Worm (Caenorhabditis elegans): Measurements from ENCODE around the gene spdl-1.

Gene spdl-1

DNA sequence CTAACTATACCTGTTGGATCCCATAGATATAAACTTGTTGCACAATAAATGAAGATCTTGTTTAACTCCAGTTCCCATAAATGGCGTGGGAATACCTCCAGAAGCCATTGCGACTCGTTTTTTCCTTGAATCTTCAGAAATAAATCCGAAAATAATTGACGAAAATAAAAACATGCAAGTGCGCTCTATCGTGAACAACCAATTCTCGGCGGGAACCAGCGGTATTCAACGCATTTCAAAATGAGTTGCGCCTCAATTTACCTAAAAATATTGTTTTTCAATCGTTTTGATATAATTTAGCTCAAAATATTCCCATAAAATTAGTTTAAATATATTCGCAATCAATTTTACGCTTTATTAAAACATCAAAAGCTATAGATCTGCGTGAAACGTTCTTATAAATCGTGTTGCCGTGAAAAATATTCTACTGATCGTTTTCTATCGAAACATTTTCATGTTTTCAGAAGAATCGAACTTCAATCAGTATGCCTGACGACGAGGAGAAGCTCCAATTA is at the start of gene spdl-1, which contains the start of gene snpc-1.1:
Gene spdl-1, plus strand, starts transcription at position 465 of the 515 bp plus-strand sequence.
Gene snpc-1.1, minus strand, starts transcription at position 200 of the 515 bp plus-strand sequence.
- no peak for TF ChIP-seq unc-62 (GFP tag; optimal IDR thresholded peaks at IDR 0.05)

ce11 chrII:7736725-7737124 is 44.6 kb upstream of the spdl-1 start:
- TF ChIP-seq unc-62 (GFP tag; optimal IDR thresholded peaks at IDR 0.05) = no peak

DNA sequence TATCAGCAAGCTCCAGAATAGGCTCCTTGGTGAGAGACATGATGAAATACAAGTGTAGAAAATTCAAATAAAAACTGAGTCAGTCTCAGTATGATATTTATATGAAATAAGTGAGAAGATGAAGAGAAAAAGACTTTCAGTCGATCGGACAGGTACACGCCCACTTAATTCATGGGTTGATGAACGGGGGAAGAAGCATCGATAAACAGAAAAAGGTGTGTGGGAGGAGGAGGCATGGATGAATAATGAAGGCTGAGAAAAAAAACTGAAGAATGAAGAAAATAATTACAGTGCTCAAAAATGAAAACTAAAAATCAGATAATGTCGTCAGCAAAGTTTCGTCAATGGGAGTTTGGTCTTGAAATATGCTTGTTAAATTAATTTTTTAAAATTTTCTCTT is 27.9 kb upstream of the spdl-1 start, which contains the start of gene trx-1:
Gene trx-1, minus strand, starts transcription at position 101 of the 400 bp plus-strand sequence.
- TF ChIP-seq unc-62 (GFP tag; optimal IDR thresholded peaks at IDR 0.05) = no peak

ce11 chrII:7755116-7755571 is 26.2 kb upstream of the spdl-1 start, which contains the start of the genes B0228.6 and B0228.1:
B0228.6 (minus strand) TSS chrII:7755166.
B0228.1 (plus strand) TSS chrII:7755343.
- no peak for TF ChIP-seq unc-62 (GFP tag; optimal IDR thresholded peaks at IDR 0.05)

DNA sequence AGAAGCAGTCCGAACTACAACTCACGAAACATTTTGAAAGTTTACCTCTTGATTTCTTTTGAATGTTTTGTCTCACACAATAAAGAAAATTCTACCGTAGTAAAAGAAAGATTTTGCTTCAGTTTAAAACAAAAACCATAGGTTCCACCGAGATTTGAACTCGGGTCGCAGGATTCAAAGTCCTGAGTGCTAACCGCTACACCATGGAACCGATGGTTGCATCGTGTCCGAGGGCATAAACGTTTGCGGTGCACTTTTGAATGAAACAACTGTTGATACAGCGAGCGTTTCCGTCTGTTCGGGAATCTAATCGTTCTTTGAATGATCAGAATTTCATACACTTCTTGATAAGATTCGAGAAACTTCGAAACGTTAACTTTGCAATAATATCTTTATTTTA is 24.6 kb upstream of the spdl-1 start:
- no peak for TF ChIP-seq unc-62 (GFP tag; optimal IDR thresholded peaks at IDR 0.05)

- no peak for TF ChIP-seq unc-62 (GFP tag; optimal IDR thresholded peaks at IDR 0.05)
Measured at ce11 chrII:7758397-7759135, 22.8 kb upstream of the spdl-1 start, which contains the start of gene B0228.7. B0228.7 (minus strand) TSS chrII:7759023.

DNA sequence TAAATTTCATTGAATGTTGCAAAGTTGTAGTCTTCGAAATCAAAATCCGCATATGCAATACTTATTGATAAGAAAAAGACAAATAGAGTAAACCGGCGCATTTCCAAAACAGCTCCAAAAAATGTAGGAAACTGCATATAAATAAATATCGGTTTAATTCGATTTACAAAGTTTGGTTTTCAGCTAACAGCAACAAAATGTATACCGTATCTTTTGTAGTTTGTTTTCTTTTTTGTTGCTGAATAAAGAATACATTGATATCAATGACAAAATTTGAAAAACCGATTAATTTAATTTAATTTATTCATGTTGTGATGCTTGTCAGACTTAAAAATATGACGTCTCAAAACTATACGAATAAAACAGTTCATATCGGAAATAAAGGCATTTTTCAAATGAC is 19.9 kb upstream of the spdl-1 start, which contains the start of gene B0228.8:
Gene B0228.8, minus strand, starts transcription at position 101 of the 400 bp plus-strand sequence.
- TF ChIP-seq unc-62 (GFP tag; optimal IDR thresholded peaks at IDR 0.05) = no peak

ce11 chrII:7763569-7763968 is 17.8 kb upstream of the spdl-1 start, which contains the start of gene B0228.9:
B0228.9 (minus strand) TSS chrII:7763669.
- TF ChIP-seq unc-62 (GFP tag; optimal IDR thresholded peaks at IDR 0.05) = no peak

ce11 chrII:7765456-7765855 is 15.9 kb upstream of the spdl-1 start, which contains the start of gene srh-39:
srh-39 (minus strand) TSS chrII:7765556.
- TF ChIP-seq unc-62 (GFP tag; optimal IDR thresholded peaks at IDR 0.05) = no peak

ce11 chrII:7769254-7769653 is 12.1 kb upstream of the spdl-1 start:
- no peak for TF ChIP-seq unc-62 (GFP tag; optimal IDR thresholded peaks at IDR 0.05)

DNA sequence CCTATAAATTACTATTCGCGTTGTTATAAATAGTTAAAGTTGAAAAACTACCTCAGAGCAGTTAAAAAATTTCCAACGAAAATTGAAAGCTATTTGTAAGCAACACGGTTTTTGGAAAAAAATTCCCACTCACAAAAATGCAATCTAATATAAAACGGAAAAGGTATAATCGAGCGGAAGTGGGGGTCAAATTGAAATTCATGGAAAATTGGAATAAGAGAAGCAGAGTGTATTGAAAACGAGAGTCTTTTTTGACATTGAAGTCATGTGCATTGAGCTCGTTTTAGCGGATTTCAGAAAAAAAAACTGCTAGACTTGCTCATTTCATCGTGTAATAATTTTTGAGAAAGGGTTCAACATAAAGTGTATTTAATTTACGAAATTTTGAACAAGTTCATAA is 11.1 kb upstream of the spdl-1 start:
- TF ChIP-seq unc-62 (GFP tag; optimal IDR thresholded peaks at IDR 0.05) = no peak

ce11 chrII:7771917-7772316 is 9.4 kb upstream of the spdl-1 start, which contains the start of gene C06A8.8:
C06A8.8 (minus strand) TSS chrII:7772017.
- no peak for TF ChIP-seq unc-62 (GFP tag; optimal IDR thresholded peaks at IDR 0.05)

DNA sequence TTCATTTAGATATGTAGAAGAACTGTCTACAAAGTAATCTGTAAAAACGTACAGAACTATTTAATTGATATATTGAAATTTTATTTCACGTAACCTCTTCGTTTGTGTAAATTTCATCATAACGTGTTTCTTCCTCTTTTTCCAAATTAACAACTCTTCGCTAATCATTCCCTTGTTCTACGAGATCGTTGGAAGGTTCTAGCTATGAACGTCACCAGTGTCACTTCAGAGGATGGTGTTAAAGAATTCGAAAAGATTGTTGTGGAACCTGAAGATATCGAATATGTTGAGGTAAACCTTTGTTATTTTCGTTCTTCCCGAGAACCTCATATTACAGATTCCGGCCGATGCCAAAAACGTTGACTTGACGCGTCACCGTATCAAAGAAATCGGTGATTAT is 9.0 kb upstream of the spdl-1 start, which contains the start of gene C06A8.6:
Gene C06A8.6, plus strand, starts transcription at position 89 of the 400 bp plus-strand sequence.
- TF ChIP-seq unc-62 (GFP tag; optimal IDR thresholded peaks at IDR 0.05) = no peak

- TF ChIP-seq unc-62 (GFP tag; optimal IDR thresholded peaks at IDR 0.05) = no peak
Measured at ce11 chrII:7773427-7773993, 7.9 kb upstream of the spdl-1 start.

DNA sequence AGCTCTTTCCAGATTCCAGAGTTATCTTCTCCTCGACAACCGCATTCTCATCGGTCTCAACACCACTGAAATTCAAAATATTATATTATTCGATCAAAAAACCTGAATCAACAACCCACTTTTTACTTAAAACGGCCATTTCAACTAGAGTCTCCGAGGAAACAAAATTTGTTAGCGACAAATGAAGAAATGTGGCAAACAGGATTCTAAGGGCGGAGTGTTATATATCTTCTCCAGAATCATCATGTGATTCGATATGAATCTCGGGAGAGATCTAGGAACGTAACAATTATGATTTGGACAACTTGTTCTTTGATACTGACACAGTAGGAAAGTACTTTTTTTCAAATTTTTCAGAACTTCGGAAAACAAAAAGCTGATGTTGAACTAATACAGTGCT is 5.1 kb upstream of the spdl-1 start:
- TF ChIP-seq unc-62 (GFP tag; optimal IDR thresholded peaks at IDR 0.05) = no peak

ce11 chrII:7776715-7777114 is 4.7 kb upstream of the spdl-1 start:
- TF ChIP-seq unc-62 (GFP tag; optimal IDR thresholded peaks at IDR 0.05) = no peak

Data from whole organism, dauer.